Worm (Caenorhabditis elegans): Measurements from ENCODE around the gene his-1.

Gene his-1

DNA sequence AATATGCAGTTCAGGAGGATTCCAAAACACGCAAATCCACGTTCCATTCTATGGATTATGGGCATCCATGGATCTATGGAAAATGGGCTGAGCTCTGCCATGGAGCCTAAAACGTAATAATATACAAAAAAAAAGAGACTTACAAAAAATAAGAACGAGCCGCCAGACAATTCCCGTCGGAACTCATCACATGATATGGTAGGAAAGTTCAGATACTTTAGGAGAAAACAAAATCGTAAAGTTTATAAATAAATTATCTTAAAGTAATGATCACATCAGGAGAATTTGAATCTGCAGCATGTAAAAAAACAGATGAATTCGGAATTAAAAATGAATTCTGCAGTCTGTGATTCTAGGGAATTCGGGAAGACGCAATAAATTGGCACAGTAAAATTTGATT is 26.7 kb upstream of the his-1 start, which contains the start of gene str-232:
Gene str-232, minus strand, starts transcription at position 101 of the 400 bp plus-strand sequence.
- TF ChIP-seq unc-120 (tag; optimal IDR thresholded peaks at IDR 0.05; ENCODE audit: poor library complexity, severe bottlenecking): no peak
- no peak for TF ChIP-seq nhr-2 (tag; optimal IDR thresholded peaks at IDR 0.05)
- no peak for TF ChIP-seq mep-1 (tag; optimal IDR thresholded peaks at IDR 0.05)
- no peak for TF ChIP-seq ztf-11 (tag; optimal IDR thresholded peaks at IDR 0.05)
- TF ChIP-seq elt-1 (tag; optimal IDR thresholded peaks at IDR 0.05; ENCODE audit: borderline replicate concordance, insufficient read depth): no peak
- TF ChIP-seq sptf-1 (tag; optimal IDR thresholded peaks at IDR 0.05): no peak
- TF ChIP-seq ceh-39 (tag; optimal IDR thresholded peaks at IDR 0.05): no peak
- no peak for TF ChIP-seq tbx-8 (GFP tag; optimal IDR thresholded peaks at IDR 0.05)
- TF ChIP-seq cnd-1 (tag; optimal IDR thresholded peaks at IDR 0.05): no peak
- no peak for TF ChIP-seq hlh-1 (tag; optimal IDR thresholded peaks at IDR 0.05)
- TF ChIP-seq lin-32 (GFP tag; optimal IDR thresholded peaks at IDR 0.05): no peak
- no peak for TF ChIP-seq nhr-12 (tag; optimal IDR thresholded peaks at IDR 0.05)
- TF ChIP-seq blmp-1 (tag; optimal IDR thresholded peaks at IDR 0.05): no peak
- TF ChIP-seq ceh-83 (GFP tag; optimal IDR thresholded peaks at IDR 0.05): no peak
- TF ChIP-seq snpc-4 (tag; optimal IDR thresholded peaks at IDR 0.05): no peak
- TF ChIP-seq unc-39 (tag; optimal IDR thresholded peaks at IDR 0.05): no peak
- no peak for TF ChIP-seq ces-1 (GFP tag; optimal IDR thresholded peaks at IDR 0.05)
- TF ChIP-seq unc-62 (GFP tag; optimal IDR thresholded peaks at IDR 0.05): no peak

- TF ChIP-seq lin-32 (GFP tag; optimal IDR thresholded peaks at IDR 0.05): no peak
- TF ChIP-seq snpc-4 (tag; optimal IDR thresholded peaks at IDR 0.05): no peak
- TF ChIP-seq nhr-2 (tag; optimal IDR thresholded peaks at IDR 0.05): no peak
- no peak for TF ChIP-seq mls-2 (tag; optimal IDR thresholded peaks at IDR 0.05)
- TF ChIP-seq mep-1 (tag; optimal IDR thresholded peaks at IDR 0.05): no peak
- TF ChIP-seq ces-1 (GFP tag; optimal IDR thresholded peaks at IDR 0.05): no peak
- no peak for TF ChIP-seq hlh-1 (tag; optimal IDR thresholded peaks at IDR 0.05)
- no peak for TF ChIP-seq bed-3 (GFP tag; optimal IDR thresholded peaks at IDR 0.05)
- no peak for TF ChIP-seq pha-4 (tag; optimal IDR thresholded peaks at IDR 0.05)
Observed at ce11 chrV:16016977-16017376, 25.3 kb upstream of the his-1 start.

- TF ChIP-seq lin-32 (GFP tag; optimal IDR thresholded peaks at IDR 0.05) (no peak), nhr-28 (tag; optimal IDR thresholded peaks at IDR 0.05) (no peak), ztf-11 (tag; optimal IDR thresholded peaks at IDR 0.05) (no peak), mep-1 (tag; optimal IDR thresholded peaks at IDR 0.05) (no peak), nhr-76 (tag; optimal IDR thresholded peaks at IDR 0.05) (no peak), ces-1 (GFP tag; optimal IDR thresholded peaks at IDR 0.05) (no peak), nhr-12 (tag; optimal IDR thresholded peaks at IDR 0.05) (no peak), ceh-83 (GFP tag; optimal IDR thresholded peaks at IDR 0.05) (no peak), tbx-8 (GFP tag; optimal IDR thresholded peaks at IDR 0.05) (no peak), snpc-4 (tag; optimal IDR thresholded peaks at IDR 0.05) (no peak), sem-2 (GFP tag; optimal IDR thresholded peaks at IDR 0.05) (no peak), cnd-1 (tag; optimal IDR thresholded peaks at IDR 0.05) (no peak), unc-39 (tag; optimal IDR thresholded peaks at IDR 0.05) (no peak), zip-8 (tag; optimal IDR thresholded peaks at IDR 0.05) (no peak), ceh-39 (tag; optimal IDR thresholded peaks at IDR 0.05) (no peak), nhr-2 (tag; optimal IDR thresholded peaks at IDR 0.05) (no peak), sptf-1 (tag; optimal IDR thresholded peaks at IDR 0.05) (no peak), flh-1 (GFP tag; optimal IDR thresholded peaks at IDR 0.05) (no peak), unc-120 (tag; optimal IDR thresholded peaks at IDR 0.05; ENCODE audit: poor library complexity, severe bottlenecking) (no peak), blmp-1 (tag; optimal IDR thresholded peaks at IDR 0.05) (no peak)
Observed at ce11 chrV:16017671-16018070, 24.6 kb upstream of the his-1 start, which contains the start of gene srx-43. TSS of gene srx-43 (plus strand) at chrV:16017971.

- TF ChIP-seq ceh-39 (tag; optimal IDR thresholded peaks at IDR 0.05) (no peak), pha-4 (tag; optimal IDR thresholded peaks at IDR 0.05) (no peak), nhr-2 (tag; optimal IDR thresholded peaks at IDR 0.05) (no peak), elt-1 (tag; optimal IDR thresholded peaks at IDR 0.05; ENCODE audit: borderline replicate concordance, insufficient read depth) (no peak), bed-3 (GFP tag; optimal IDR thresholded peaks at IDR 0.05) (no peak), snpc-4 (tag; optimal IDR thresholded peaks at IDR 0.05) (no peak), unc-120 (tag; optimal IDR thresholded peaks at IDR 0.05; ENCODE audit: poor library complexity, severe bottlenecking) (no peak), ces-1 (GFP tag; optimal IDR thresholded peaks at IDR 0.05) (no peak), flh-1 (GFP tag; optimal IDR thresholded peaks at IDR 0.05) (no peak), ceh-83 (GFP tag; optimal IDR thresholded peaks at IDR 0.05) (no peak)
Observed at ce11 chrV:16020042-16020441, 22.3 kb upstream of the his-1 start, which contains the start of gene srx-44. TSS of gene srx-44 (plus strand) at chrV:16020342.

DNA sequence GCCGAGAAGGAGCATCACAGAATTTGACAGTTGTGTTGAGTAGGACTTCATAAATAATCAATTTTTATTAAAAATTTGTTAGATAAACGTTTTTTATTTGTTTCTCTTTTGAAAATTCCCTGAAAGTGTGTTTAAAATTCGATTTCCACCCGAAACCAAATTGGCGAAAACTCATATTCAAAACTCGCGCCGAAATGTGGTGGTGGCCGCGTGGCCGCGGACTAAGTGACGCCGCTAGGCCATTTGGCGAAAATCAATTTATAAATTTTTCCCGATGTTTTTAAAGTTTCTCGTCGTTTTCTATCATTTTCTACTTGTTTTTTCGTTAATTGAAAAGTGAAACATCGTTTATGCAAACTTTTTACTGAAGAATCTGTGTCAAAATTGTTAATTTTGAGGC is 19.7 kb upstream of the his-1 start:
- TF ChIP-seq zip-8 (tag; optimal IDR thresholded peaks at IDR 0.05): no peak
- TF ChIP-seq sptf-1 (tag; optimal IDR thresholded peaks at IDR 0.05): peak; percentile 59
- no peak for TF ChIP-seq mep-1 (tag; optimal IDR thresholded peaks at IDR 0.05)

ce11 chrV:16023051-16023450 is 19.3 kb upstream of the his-1 start, which contains the start of gene cwc-15:
TSS of gene cwc-15 (plus strand) at chrV:16023351.
- TF ChIP-seq ceh-39 (tag; optimal IDR thresholded peaks at IDR 0.05): no peak
- no peak for TF ChIP-seq unc-39 (tag; optimal IDR thresholded peaks at IDR 0.05)
- no peak for TF ChIP-seq hlh-1 (tag; optimal IDR thresholded peaks at IDR 0.05)
- no peak for TF ChIP-seq elt-3 (tag; optimal IDR thresholded peaks at IDR 0.05)
- TF ChIP-seq bed-3 (GFP tag; optimal IDR thresholded peaks at IDR 0.05): no peak
- TF ChIP-seq mab-5 (tag; optimal IDR thresholded peaks at IDR 0.05): no peak
- no peak for TF ChIP-seq snpc-4 (tag; optimal IDR thresholded peaks at IDR 0.05)
- TF ChIP-seq blmp-1 (tag; optimal IDR thresholded peaks at IDR 0.05): no peak
- TF ChIP-seq mep-1 (tag; optimal IDR thresholded peaks at IDR 0.05): no peak
- no peak for TF ChIP-seq sem-2 (GFP tag; optimal IDR thresholded peaks at IDR 0.05)
- TF ChIP-seq unc-62 (GFP tag; optimal IDR thresholded peaks at IDR 0.05): no peak
- TF ChIP-seq ces-1 (GFP tag; optimal IDR thresholded peaks at IDR 0.05): no peak
- TF ChIP-seq cnd-1 (tag; optimal IDR thresholded peaks at IDR 0.05): no peak
- TF ChIP-seq unc-120 (tag; optimal IDR thresholded peaks at IDR 0.05; ENCODE audit: poor library complexity, severe bottlenecking): no peak
- TF ChIP-seq elt-1 (tag; optimal IDR thresholded peaks at IDR 0.05; ENCODE audit: borderline replicate concordance, insufficient read depth): no peak
- TF ChIP-seq lsy-2 (tag; optimal IDR thresholded peaks at IDR 0.05): no peak
- no peak for TF ChIP-seq nhr-237 (tag; optimal IDR thresholded peaks at IDR 0.05)
